Worm (Caenorhabditis elegans) whole organism, midembryonic: ENCODE data around the gene C33C12.1.

Experiments used
- T22C8.4 ChIP-seq: fragments of 200-800 bp; sonication (Bioruptor generic); IDR thresholded peaks from 2 replicates; pipeline ENCODE4 v1.3.6; 2022; ENCODE audit warnings: missing genetic modification characterization, missing compliant biosample characterization
- cog-1 ChIP-seq: sonication (generic microtip); optimal IDR thresholded peaks from 2 replicates; lab custom pipeline; 2016; ENCODE audit warnings: missing genetic modification characterization, missing compliant biosample characterization
- flt-1 ChIP-seq: fragments of 200-800 bp; sonication (Bioruptor generic); IDR thresholded peaks from 2 replicates; pipeline ENCODE4 v1.3.6; 2022; ENCODE audit warnings: missing genetic modification characterization, missing compliant biosample characterization
- klf-2 ChIP-seq: fragments of 200-800 bp; sonication (Bioruptor generic); conservative IDR thresholded peaks from 2 replicates; pipeline ENCODE4 v1.3.6; 2022; ENCODE audit warnings: missing genetic modification reagents, missing genetic modification characterization, missing compliant biosample characterization
- med-1 ChIP-seq: sonication (generic microtip); optimal IDR thresholded peaks from 2 replicates; lab custom pipeline; 2017; ENCODE audit warnings: missing genetic modification characterization, mild to moderate bottlenecking, missing compliant biosample characterization, antibody characterized with exemption, missing genetic modification reagents; ENCODE audit not compliant: insufficient read depth
- ref-1 ChIP-seq: fragments of 200-800 bp; sonication (Bioruptor generic); conservative IDR thresholded peaks from 2 replicates; pipeline ENCODE4 v1.3.6; 2022; ENCODE audit warnings: missing genetic modification reagents, missing genetic modification characterization, missing compliant biosample characterization
- ztf-23 ChIP-seq: fragments of 200-800 bp; sonication (Bioruptor generic); IDR thresholded peaks from 2 replicates; pipeline ENCODE4 v1.3.6; 2022; ENCODE audit warnings: missing genetic modification reagents, missing genetic modification characterization, missing compliant biosample characterization
- ztf-29 ChIP-seq: fragments of 200-800 bp; sonication (Bioruptor generic); IDR thresholded peaks from 2 replicates; pipeline ENCODE4 v1.3.6; 2022; ENCODE audit warnings: missing genetic modification reagents, missing genetic modification characterization, missing compliant biosample characterization

ce11 chrII:2195541-2195940 is 2.5 kb upstream of the C33C12.1 start:
- no peak for TF ChIP-seq med-1
- TF ChIP-seq flt-1 = no peak
- TF ChIP-seq ref-1 (GFP tag; lab: Robert Waterston, UW) = no peak
- no peak for TF ChIP-seq klf-2 (GFP tag; lab: Robert Waterston, UW)
- TF ChIP-seq cog-1 (tag; lab: Kevin White, UChicago) = peak; percentile 33
- no peak for TF ChIP-seq ztf-29
- TF ChIP-seq ztf-23 = no peak
- no peak for TF ChIP-seq T22C8.4 (GFP tag; lab: Robert Waterston, UW)
